Worm (Caenorhabditis elegans): Measurements from ENCODE around the gene T15B7.15.

T15B7.15 gene

ce11 chrV:6838599-6838998, at the start of gene T15B7.15:
Gene T15B7.15, minus strand, starts transcription at chrV:6838665.
- TF ChIP-seq dao-5 (tag; optimal IDR thresholded peaks at IDR 0.05): no peak
- no peak for TF ChIP-seq him-1 (tag; optimal IDR thresholded peaks at IDR 0.05)
- no peak for TF ChIP-seq W03F9.2 (tag; optimal IDR thresholded peaks at IDR 0.05)

ce11 chrV:6885070-6885469, 46.6 kb upstream of the T15B7.15 start:
- TF ChIP-seq dao-5 (tag; optimal IDR thresholded peaks at IDR 0.05) (no peak), W03F9.2 (tag; optimal IDR thresholded peaks at IDR 0.05) (no peak), him-1 (tag; optimal IDR thresholded peaks at IDR 0.05) (no peak)

- TF ChIP-seq W03F9.2 (tag; optimal IDR thresholded peaks at IDR 0.05): no peak
- TF ChIP-seq dao-5 (tag; optimal IDR thresholded peaks at IDR 0.05): no peak
- no peak for TF ChIP-seq him-1 (tag; optimal IDR thresholded peaks at IDR 0.05)
Observed at ce11 chrV:6882452-6882939, 44.0 kb upstream of the T15B7.15 start.

ce11 chrV:6881735-6882134, 43.3 kb upstream of the T15B7.15 start:
- TF ChIP-seq W03F9.2 (tag; optimal IDR thresholded peaks at IDR 0.05): no peak
- no peak for TF ChIP-seq dao-5 (tag; optimal IDR thresholded peaks at IDR 0.05)
- TF ChIP-seq him-1 (tag; optimal IDR thresholded peaks at IDR 0.05): no peak

- TF ChIP-seq him-1 (tag; optimal IDR thresholded peaks at IDR 0.05): peak; percentile 4
- no peak for TF ChIP-seq W03F9.2 (tag; optimal IDR thresholded peaks at IDR 0.05)
Observed at ce11 chrV:6881038-6881437, 42.6 kb upstream of the T15B7.15 start, which contains the start of gene unc-70. Gene unc-70, plus strand, starts transcription at chrV:6881338.

- no peak for TF ChIP-seq W03F9.2 (tag; optimal IDR thresholded peaks at IDR 0.05)
- TF ChIP-seq him-1 (tag; optimal IDR thresholded peaks at IDR 0.05): peak; percentile 44
Observed at ce11 chrV:6880623-6881022, 42.2 kb upstream of the T15B7.15 start.

- TF ChIP-seq him-1 (tag; optimal IDR thresholded peaks at IDR 0.05) (peak; percentile 70), W03F9.2 (tag; optimal IDR thresholded peaks at IDR 0.05) (no peak), dao-5 (tag; optimal IDR thresholded peaks at IDR 0.05) (no peak)
Observed at ce11 chrV:6879490-6879889, 41.0 kb upstream of the T15B7.15 start.

ce11 chrV:6878559-6878958, 40.1 kb upstream of the T15B7.15 start:
- TF ChIP-seq him-1 (tag; optimal IDR thresholded peaks at IDR 0.05) (no peak), W03F9.2 (tag; optimal IDR thresholded peaks at IDR 0.05) (no peak)

- TF ChIP-seq him-1 (tag; optimal IDR thresholded peaks at IDR 0.05): no peak
- TF ChIP-seq dao-5 (tag; optimal IDR thresholded peaks at IDR 0.05): no peak
- TF ChIP-seq W03F9.2 (tag; optimal IDR thresholded peaks at IDR 0.05): no peak
Observed at ce11 chrV:6876763-6877515, 38.5 kb upstream of the T15B7.15 start.

- TF ChIP-seq him-1 (tag; optimal IDR thresholded peaks at IDR 0.05): no peak
- TF ChIP-seq dao-5 (tag; optimal IDR thresholded peaks at IDR 0.05): no peak
- no peak for TF ChIP-seq W03F9.2 (tag; optimal IDR thresholded peaks at IDR 0.05)
Observed at ce11 chrV:6875795-6876194, 37.3 kb upstream of the T15B7.15 start.

ce11 chrV:6874735-6875134, 36.3 kb upstream of the T15B7.15 start:
- TF ChIP-seq dao-5 (tag; optimal IDR thresholded peaks at IDR 0.05): no peak
- no peak for TF ChIP-seq W03F9.2 (tag; optimal IDR thresholded peaks at IDR 0.05)
- no peak for TF ChIP-seq him-1 (tag; optimal IDR thresholded peaks at IDR 0.05)

- TF ChIP-seq W03F9.2 (tag; optimal IDR thresholded peaks at IDR 0.05): no peak
- no peak for TF ChIP-seq him-1 (tag; optimal IDR thresholded peaks at IDR 0.05)
- TF ChIP-seq dao-5 (tag; optimal IDR thresholded peaks at IDR 0.05): no peak
Observed at ce11 chrV:6870004-6870403, 31.5 kb upstream of the T15B7.15 start, which contains the start of gene frpr-18. Gene frpr-18, plus strand, starts transcription at chrV:6870304.

- no peak for TF ChIP-seq dao-5 (tag; optimal IDR thresholded peaks at IDR 0.05)
- TF ChIP-seq him-1 (tag; optimal IDR thresholded peaks at IDR 0.05): no peak
- TF ChIP-seq W03F9.2 (tag; optimal IDR thresholded peaks at IDR 0.05): no peak
Observed at ce11 chrV:6854711-6855110, 16.2 kb upstream of the T15B7.15 start, which contains the start of gene gpa-10. Gene gpa-10, minus strand, starts transcription at chrV:6854811.

- TF ChIP-seq him-1 (tag; optimal IDR thresholded peaks at IDR 0.05) (no peak), dao-5 (tag; optimal IDR thresholded peaks at IDR 0.05) (no peak), W03F9.2 (tag; optimal IDR thresholded peaks at IDR 0.05) (no peak)
Observed at ce11 chrV:6846507-6846906, 8.0 kb upstream of the T15B7.15 start, which contains the start of gene lgc-54. Gene lgc-54, minus strand, starts transcription at chrV:6846607.

- TF ChIP-seq dao-5 (tag; optimal IDR thresholded peaks at IDR 0.05): no peak
- TF ChIP-seq W03F9.2 (tag; optimal IDR thresholded peaks at IDR 0.05): no peak
- TF ChIP-seq him-1 (tag; optimal IDR thresholded peaks at IDR 0.05): no peak
Observed at ce11 chrV:6842437-6842836, 4.0 kb upstream of the T15B7.15 start, which contains the start of gene T15B7.1. Gene T15B7.1, plus strand, starts transcription at chrV:6842737.

Data from whole organism, L4/young adult.